Fruit fly (Drosophila melanogaster): ENCODE measurements around the gene Lk.

Lk gene

DNA sequence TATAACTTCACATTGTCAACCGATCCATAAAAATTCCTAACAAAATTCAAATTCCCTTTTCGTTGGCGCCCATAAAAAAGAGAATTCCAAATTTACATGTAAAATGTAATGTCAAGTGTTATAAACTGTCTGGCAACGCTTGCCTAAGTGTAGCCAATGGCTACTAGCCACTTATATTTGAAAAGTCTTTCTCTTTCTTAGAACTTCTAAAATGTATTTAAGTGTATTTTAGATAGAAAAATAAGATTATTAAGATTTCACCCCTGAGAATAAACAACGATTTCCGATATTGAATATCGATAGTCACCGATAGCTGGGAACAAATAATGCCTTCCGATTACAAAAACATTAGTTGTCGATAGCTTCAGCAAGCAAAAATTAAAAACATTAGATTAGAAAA is 905 bp downstream of the Lk start, which contains the start of gene CG34039 (continued):
- TF ChIP-seq CG3838 (GFP tag; optimal IDR thresholded peaks at IDR 0.05) (no peak), gcm (GFP tag; optimal IDR thresholded peaks at IDR 0.05) (peak; percentile 2), CG2889 (GFP tag; IDR thresholded peaks at IDR 0.05) (no peak), Bteb2 (GFP tag; optimal IDR thresholded peaks at IDR 0.05) (no peak), Spps (tag; optimal IDR thresholded peaks at IDR 0.05) (no peak), Nf-YB (GFP tag; optimal IDR thresholded peaks at IDR 0.05) (peak; percentile 72), hb (GFP tag; IDR thresholded peaks at IDR 0.05; ENCODE audit: partially characterized antibody) (peak; percentile 94), CG31388 (GFP tag; optimal IDR thresholded peaks at IDR 0.05) (no peak), Awh (GFP tag; IDR thresholded peaks at IDR 0.05) (no peak), CG14050 (GFP tag; IDR thresholded peaks at IDR 0.05) (no peak), crol (GFP tag; IDR thresholded peaks at IDR 0.05) (no peak), Bdp1 (GFP tag; optimal IDR thresholded peaks at IDR 0.05) (no peak), CG2120 (GFP tag; optimal IDR thresholded peaks at IDR 0.05) (peak; percentile 26), CG18619 (GFP tag; optimal IDR thresholded peaks at IDR 0.05) (no peak), Dek (tag; optimal IDR thresholded peaks at IDR 0.05) (peak; percentile 15), CG10654 (GFP tag; optimal IDR thresholded peaks at IDR 0.05) (no peak), trem (tag; optimal IDR thresholded peaks at IDR 0.05) (peak; percentile 89), ato (GFP tag; IDR thresholded peaks at IDR 0.05; ENCODE audit: partially characterized antibody) (peak; percentile 91), CG9876 (GFP tag; optimal IDR thresholded peaks at IDR 0.05) (no peak), bowl (GFP tag; IDR thresholded peaks at IDR 0.05) (no peak), CG1024 (GFP tag; IDR thresholded peaks at IDR 0.05) (no peak), slp2 (GFP tag; optimal IDR thresholded peaks at IDR 0.05) (no peak), hbn (GFP tag; IDR thresholded peaks at IDR 0.05; ENCODE audit: partially characterized antibody) (peak; percentile 94), kni (GFP tag; optimal IDR thresholded peaks at IDR 0.05) (no peak), CG7963 (GFP tag; IDR thresholded peaks at IDR 0.05; ENCODE audit: partially characterized antibody) (peak; percentile 95; the same call in 2 of the 3 replicates), run (tag; optimal IDR thresholded peaks at IDR 0.05) (no peak), CG10366 (GFP tag; IDR thresholded peaks at IDR 0.05) (no peak), cad (GFP tag; optimal IDR thresholded peaks at IDR 0.05) (no peak), stwl (tag; optimal IDR thresholded peaks at IDR 0.05) (peak; percentile 96), CG11723 (GFP tag; optimal IDR thresholded peaks at IDR 0.05) (no peak), dysf (GFP tag; IDR thresholded peaks at IDR 0.05) (no peak), aop (GFP tag; IDR thresholded peaks at IDR 0.05) (no peak), Mad (GFP tag; optimal IDR thresholded peaks at IDR 0.05) (no peak), HLH3B (GFP tag; IDR thresholded peaks at IDR 0.05) (no peak), pnt (GFP tag; optimal IDR thresholded peaks at IDR 0.05) (no peak), CG1647 (GFP tag; optimal IDR thresholded peaks at IDR 0.05) (no peak), CG12659 (GFP tag; optimal IDR thresholded peaks at IDR 0.05) (peak; percentile 75), CG15479 (GFP tag; optimal IDR thresholded peaks at IDR 0.05) (no peak), ci (GFP tag; IDR thresholded peaks at IDR 0.05) (no peak), CG6272 (GFP tag; IDR thresholded peaks at IDR 0.05) (no peak), gro (GFP tag; optimal IDR thresholded peaks at IDR 0.05) (no peak), Camta (GFP tag; optimal IDR thresholded peaks at IDR 0.05) (no peak), lov (optimal IDR thresholded peaks at IDR 0.05) (no peak), lov (GFP tag; IDR thresholded peaks at IDR 0.05) (no peak), Atf3 (GFP tag; optimal IDR thresholded peaks at IDR 0.05) (no peak), ham (GFP tag; IDR thresholded peaks at IDR 0.05) (no peak), row (GFP tag; IDR thresholded peaks at IDR 0.05) (peak; percentile 31; the same call in 2 of the 3 replicates), Dll (GFP tag; IDR thresholded peaks at IDR 0.05; ENCODE audit: partially characterized antibody) (peak; percentile 99), CG8089 (GFP tag; optimal IDR thresholded peaks at IDR 0.05) (no peak), CoRest (tag; optimal IDR thresholded peaks at IDR 0.05) (peak; percentile 33), Adf1 (GFP tag; IDR thresholded peaks at IDR 0.05) (no peak), gsb-n (tag; optimal IDR thresholded peaks at IDR 0.05) (peak; percentile 78), CG10543 (GFP tag; optimal IDR thresholded peaks at IDR 0.05) (no peak)
